Worm (Caenorhabditis elegans): ENCODE data around the gene nhr-20.

DNA sequence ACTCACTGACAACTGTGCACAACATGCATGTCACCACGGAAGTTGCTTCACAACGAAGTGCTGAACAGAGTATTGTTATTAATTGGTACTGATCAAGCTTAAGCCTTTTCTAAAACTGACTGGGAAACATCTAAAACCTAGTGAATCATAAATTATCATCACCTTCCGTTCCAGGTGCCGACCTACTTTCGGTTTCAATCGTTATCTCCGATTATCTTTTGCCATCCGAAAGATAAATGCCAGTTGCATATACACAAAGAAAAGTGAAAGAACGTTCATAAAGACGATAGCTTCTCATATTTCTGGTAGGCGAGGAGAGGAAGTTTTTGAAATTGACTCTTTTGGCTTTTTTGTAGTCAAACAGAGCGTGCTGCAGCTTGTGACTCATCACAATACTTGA lies 43.4 kb downstream of the nhr-20 start:
- TF ChIP-seq odd-2 (tag; optimal IDR thresholded peaks at IDR 0.05) (no peak), pag-3 (tag; optimal IDR thresholded peaks at IDR 0.05; ENCODE audit: borderline replicate concordance) (no peak), gmeb-2 (tag; optimal IDR thresholded peaks at IDR 0.05) (no peak), ceh-48 (tag; optimal IDR thresholded peaks at IDR 0.05) (no peak), hlh-30 (tag; optimal IDR thresholded peaks at IDR 0.05; ENCODE audit: insufficient read depth) (no peak)

Data from whole organism, late embryonic.